Worm (Caenorhabditis elegans): ENCODE measurements around the gene mrps-18A.

Gene mrps-18A

ce11 chrIII:8358213-8358672, 26.5 kb upstream of the mrps-18A start, which contains the start of the genes R05D3.8 and rfp-1 (continued):
- TF ChIP-seq lin-15B (tag; optimal IDR thresholded peaks at IDR 0.05) (peak; percentile 92), irx-1 (tag; optimal IDR thresholded peaks at IDR 0.05) (peak; percentile 28), nhr-12 (tag; optimal IDR thresholded peaks at IDR 0.05) (no peak), nhr-84 (tag; optimal IDR thresholded peaks at IDR 0.05) (no peak), lin-39 (tag; optimal IDR thresholded peaks at IDR 0.05) (peak; percentile 44), C04F5.9 (tag; optimal IDR thresholded peaks at IDR 0.05) (peak; percentile 58), ceh-90 (tag; optimal IDR thresholded peaks at IDR 0.05) (no peak), nhr-76 (tag; optimal IDR thresholded peaks at IDR 0.05) (no peak), Y116A8C.19 (tag; optimal IDR thresholded peaks at IDR 0.05; ENCODE audit: borderline replicate concordance) (no peak), rnt-1 (tag; optimal IDR thresholded peaks at IDR 0.05) (peak; percentile 79), zag-1 (tag; optimal IDR thresholded peaks at IDR 0.05) (no peak)

- TF ChIP-seq isw-1 (GFP tag; IDR thresholded peaks at IDR 0.05) (peak; percentile 17; the same call in 1 of the 2 replicates), snu-23 (GFP tag; optimal IDR thresholded peaks at IDR 0.05) (peak; percentile 91), sup-37 (GFP tag; optimal IDR thresholded peaks at IDR 0.05) (no peak), aly-2 (tag; optimal IDR thresholded peaks at IDR 0.05) (peak; percentile 77), pag-3 (tag; optimal IDR thresholded peaks at IDR 0.05; ENCODE audit: borderline replicate concordance, insufficient read depth) (no peak), lin-15B (tag; optimal IDR thresholded peaks at IDR 0.05) (peak; percentile 46), xbp-1 (tag; optimal IDR thresholded peaks at IDR 0.05) (peak; percentile 57), tbx-2 (tag; optimal IDR thresholded peaks at IDR 0.05) (peak; percentile 74), jun-1 (tag; optimal IDR thresholded peaks at IDR 0.05) (peak; percentile 50), lin-35 (GFP tag; optimal IDR thresholded peaks at IDR 0.05) (peak; percentile 61 to 80), efl-1 (optimal IDR thresholded peaks at IDR 0.05) (peak; percentile 72 to 85), efl-1 (GFP tag; optimal IDR thresholded peaks at IDR 0.05 in 1 of 2) (peak; percentile 53 to 54), fkh-8 (tag; optimal IDR thresholded peaks at IDR 0.05) (peak; percentile 80), nhr-12 (tag; optimal IDR thresholded peaks at IDR 0.05) (no peak), fos-1 (tag; optimal IDR thresholded peaks at IDR 0.05) (peak; percentile 14), zip-4 (GFP tag; optimal IDR thresholded peaks at IDR 0.05) (peak; percentile 10), unc-130 (tag; optimal IDR thresholded peaks at IDR 0.05) (peak; percentile 42), dsc-1 (tag; optimal IDR thresholded peaks at IDR 0.05) (peak; percentile 58), skn-1 (tag; optimal IDR thresholded peaks at IDR 0.05) (peak; percentile 19), nhr-90 (tag; optimal IDR thresholded peaks at IDR 0.05; ENCODE audit: poor library complexity) (peak; percentile 63), alr-1 (tag; optimal IDR thresholded peaks at IDR 0.05; ENCODE audit: borderline replicate concordance) (no peak), hpl-2 (GFP tag; optimal IDR thresholded peaks at IDR 0.05) (no peak), snpc-4 (tag; optimal IDR thresholded peaks at IDR 0.05) (peak; percentile 26), nhr-28 (tag; optimal IDR thresholded peaks at IDR 0.05) (no peak), sox-4 (tag; optimal IDR thresholded peaks at IDR 0.05) (no peak), irx-1 (tag; optimal IDR thresholded peaks at IDR 0.05) (peak; percentile 53), C16A3.4 (tag; optimal IDR thresholded peaks at IDR 0.05) (peak; percentile 69), nhr-85 (tag) (peak; percentile 84), mef-2 (tag; optimal IDR thresholded peaks at IDR 0.05) (peak; percentile 29), swsn-7 (tag; optimal IDR thresholded peaks at IDR 0.05) (peak; percentile 73), nhr-71 (tag; optimal IDR thresholded peaks at IDR 0.05) (peak; percentile 87), nhr-20 (tag; optimal IDR thresholded peaks at IDR 0.05) (peak; percentile 88), unc-86 (tag; optimal IDR thresholded peaks at IDR 0.05) (peak; percentile 69), lir-3 (tag; optimal IDR thresholded peaks at IDR 0.05; ENCODE audit: poor library complexity) (peak; percentile 63), nhr-77 (tag; optimal IDR thresholded peaks at IDR 0.05) (peak; percentile 75), fkh-10 (GFP tag; optimal IDR thresholded peaks at IDR 0.05) (peak; percentile 68), ceh-90 (tag; optimal IDR thresholded peaks at IDR 0.05) (no peak), dpl-1 (GFP tag; optimal IDR thresholded peaks at IDR 0.05) (peak; percentile 47 to 68 (median 55)), ztf-11 (tag; optimal IDR thresholded peaks at IDR 0.05) (peak in 1 of 2 experiments; percentile 56), rnt-1 (tag; optimal IDR thresholded peaks at IDR 0.05) (peak; percentile 65), blmp-1 (tag; optimal IDR thresholded peaks at IDR 0.05) (peak; percentile 74), ceh-82 (tag; optimal IDR thresholded peaks at IDR 0.05) (peak; percentile 15 to 61 (median 54)), ceh-88 (GFP tag; IDR thresholded peaks at IDR 0.05) (no peak), elt-2 (tag; optimal IDR thresholded peaks at IDR 0.05) (peak; percentile 2)
Observed at ce11 chrIII:8356407-8356881, 24.7 kb upstream of the mrps-18A start.

Measured in whole organism, L1 larva.